Worm (Caenorhabditis elegans) whole organism, L3 larva: Measurements from ENCODE around the gene rike-1.
A peak's percentile ranks its signal among the peaks of the same experiment; 100 is the strongest.

Experiments used
- R02D3.7 ChIP-seq: fragments of 150-350 bp; optimal IDR thresholded peaks from 2 replicates; lab custom pipeline; 2014; ENCODE audit warnings: missing biosample characterization, missing genetic modification characterization
- ZK546.5 ChIP-seq: sonication (generic microtip); optimal IDR thresholded peaks from 2 replicates; lab custom pipeline; 2017; ENCODE audit warnings: missing biosample characterization, missing genetic modification characterization
- aly-2 ChIP-seq: fragments of 150-350 bp; optimal IDR thresholded peaks from 2 replicates; lab custom pipeline; 2014; ENCODE audit warnings: missing biosample characterization, missing genetic modification characterization
- ama-1 ChIP-seq: fragments of 150-350 bp; optimal IDR thresholded peaks from 2 replicates; lab custom pipeline; 2018
- ceh-16 ChIP-seq: sonication (generic microtip); optimal IDR thresholded peaks from 2 replicates; lab custom pipeline; 2017; ENCODE audit warnings: missing biosample characterization, missing genetic modification characterization
- ceh-28 ChIP-seq: fragments of 150-350 bp; optimal IDR thresholded peaks from 2 replicates; lab custom pipeline; 2014; ENCODE audit warnings: missing biosample characterization, missing genetic modification reagents, missing genetic modification characterization
- ceh-82 ChIP-seq: fragments of 150-350 bp; optimal IDR thresholded peaks from 2 replicates; lab custom pipeline; 2014; ENCODE audit warnings: missing biosample characterization, missing genetic modification characterization
- ceh-9 ChIP-seq: sonication (generic microtip); optimal IDR thresholded peaks from 2 replicates; lab custom pipeline; 2018; ENCODE audit warnings: missing biosample characterization, missing genetic modification characterization
- daf-12 ChIP-seq: fragments of 150-350 bp; optimal IDR thresholded peaks from 2 replicates; lab custom pipeline; 2014; ENCODE audit warnings: missing biosample characterization, missing genetic modification reagents, missing genetic modification characterization
- egl-5 ChIP-seq: fragments of 150-350 bp; optimal IDR thresholded peaks from 2 replicates; lab custom pipeline; 2017; ENCODE audit warnings: missing biosample characterization, missing genetic modification reagents, missing genetic modification characterization, inconsistent platforms
- elt-1 ChIP-seq: fragments of 150-350 bp; optimal IDR thresholded peaks from 2 replicates; lab custom pipeline; 2014; ENCODE audit warnings: missing biosample characterization, missing genetic modification characterization
- elt-2 ChIP-seq: sonication (generic microtip); optimal IDR thresholded peaks from 2 replicates; lab custom pipeline; 2016; ENCODE audit warnings: missing genetic modification reagents, mild to moderate bottlenecking, missing genetic modification characterization, missing compliant biosample characterization
- elt-3 ChIP-seq, 3 experiments: fragments of 150-350 bp in 1 of 3; sonication (generic microtip) in 2 of 3; optimal IDR thresholded peaks; 2 replicates in 2 of 3; 4 replicates in 1 of 3; lab custom pipeline; 2014 to 2017; ENCODE audit warnings: missing biosample characterization in 3 of 3, missing genetic modification characterization in 3 of 3
- fkh-10 ChIP-seq: sonication (generic microtip); optimal IDR thresholded peaks from 2 replicates; lab custom pipeline; 2017; ENCODE audit warnings: missing biosample characterization, missing genetic modification reagents, missing genetic modification characterization
- fos-1 ChIP-seq: fragments of 150-350 bp; optimal IDR thresholded peaks from 2 replicates; lab custom pipeline; 2014; ENCODE audit warnings: missing biosample characterization, missing genetic modification characterization
- jun-1 ChIP-seq: fragments of 150-350 bp; optimal IDR thresholded peaks from 2 replicates; lab custom pipeline; 2014; ENCODE audit warnings: missing biosample characterization, missing genetic modification reagents, missing genetic modification characterization
- lin-39 ChIP-seq: fragments of 150-350 bp; optimal IDR thresholded peaks from 2 replicates; lab custom pipeline; 2018; ENCODE audit warnings: missing biosample characterization, missing genetic modification reagents, missing genetic modification characterization
- lsy-12 ChIP-seq: sonication (generic microtip); optimal IDR thresholded peaks from 2 replicates; lab custom pipeline; 2016; ENCODE audit warnings: mild to moderate bottlenecking, missing genetic modification characterization, missing compliant biosample characterization
- nfya-1 ChIP-seq: sonication (generic microtip); optimal IDR thresholded peaks from 2 replicates; lab custom pipeline; 2017; ENCODE audit warnings: missing genetic modification characterization, mild to moderate bottlenecking, missing compliant biosample characterization, antibody characterized with exemption, moderate library complexity; ENCODE audit not compliant: insufficient read depth
- nhr-12 ChIP-seq: fragments of 150-350 bp; optimal IDR thresholded peaks from 2 replicates; lab custom pipeline; 2014; ENCODE audit warnings: missing biosample characterization, missing genetic modification characterization
- nhr-23 ChIP-seq: fragments of 150-350 bp; optimal IDR thresholded peaks from 2 replicates; lab custom pipeline; 2014; ENCODE audit warnings: missing biosample characterization, missing genetic modification reagents, missing genetic modification characterization
- nhr-25 ChIP-seq: sonication (generic microtip); optimal IDR thresholded peaks from 2 replicates; lab custom pipeline; 2017; ENCODE audit warnings: missing biosample characterization, missing genetic modification characterization
- nhr-28 ChIP-seq: fragments of 150-350 bp; optimal IDR thresholded peaks from 2 replicates; lab custom pipeline; 2014; ENCODE audit warnings: missing biosample characterization, missing genetic modification characterization
- nhr-43 ChIP-seq: sonication (generic microtip); optimal IDR thresholded peaks from 2 replicates; lab custom pipeline; 2016; ENCODE audit warnings: mild to moderate bottlenecking, missing genetic modification characterization, missing compliant biosample characterization; ENCODE audit not compliant: poor library complexity, severe bottlenecking
- nhr-77 ChIP-seq: fragments of 150-350 bp; optimal IDR thresholded peaks from 2 replicates; lab custom pipeline; 2014; ENCODE audit warnings: missing biosample characterization, missing genetic modification characterization
- pha-4 ChIP-seq: fragments of 150-350 bp; optimal IDR thresholded peaks from 2 replicates; lab custom pipeline; 2014; ENCODE audit warnings: missing biosample characterization, missing genetic modification reagents, missing genetic modification characterization
- pqm-1 ChIP-seq: fragments of 150-350 bp; optimal IDR thresholded peaks from 2 replicates; lab custom pipeline; 2017; ENCODE audit warnings: missing biosample characterization, missing genetic modification characterization, inconsistent platforms
- sea-2 ChIP-seq: fragments of 150-350 bp; sonication (generic microtip); optimal IDR thresholded peaks from 4 replicates; lab custom pipeline; 2014; ENCODE audit warnings: missing biosample characterization, missing genetic modification reagents, missing genetic modification characterization
- skn-1 ChIP-seq: fragments of 150-350 bp; optimal IDR thresholded peaks from 2 replicates; lab custom pipeline; 2014; ENCODE audit warnings: missing biosample characterization, missing genetic modification characterization
- tbx-2 ChIP-seq: sonication (generic microtip); optimal IDR thresholded peaks from 2 replicates; lab custom pipeline; 2016; ENCODE audit warnings: mild to moderate bottlenecking, missing genetic modification characterization, missing compliant biosample characterization
- unc-62 ChIP-seq: fragments of 150-350 bp; sonication (generic microtip); optimal IDR thresholded peaks from 4 replicates; lab custom pipeline; 2014; ENCODE audit warnings: missing biosample characterization, missing genetic modification reagents, missing genetic modification characterization
- zag-1 ChIP-seq: fragments of 150-350 bp; optimal IDR thresholded peaks from 2 replicates; lab custom pipeline; 2014; ENCODE audit warnings: missing biosample characterization, missing genetic modification characterization
- ztf-4 ChIP-seq: fragments of 150-350 bp; optimal IDR thresholded peaks from 2 replicates; lab custom pipeline; 2014; ENCODE audit warnings: missing biosample characterization, missing genetic modification characterization

Gene rike-1

ce11 chrV:14540932-14541331, 4.7 kb downstream of the rike-1 start:
- TF ChIP-seq zag-1 (tag; lab: Kevin White, UChicago) (no peak), pha-4 (tag; lab: Kevin White, UChicago) (peak; percentile 56)

DNA sequence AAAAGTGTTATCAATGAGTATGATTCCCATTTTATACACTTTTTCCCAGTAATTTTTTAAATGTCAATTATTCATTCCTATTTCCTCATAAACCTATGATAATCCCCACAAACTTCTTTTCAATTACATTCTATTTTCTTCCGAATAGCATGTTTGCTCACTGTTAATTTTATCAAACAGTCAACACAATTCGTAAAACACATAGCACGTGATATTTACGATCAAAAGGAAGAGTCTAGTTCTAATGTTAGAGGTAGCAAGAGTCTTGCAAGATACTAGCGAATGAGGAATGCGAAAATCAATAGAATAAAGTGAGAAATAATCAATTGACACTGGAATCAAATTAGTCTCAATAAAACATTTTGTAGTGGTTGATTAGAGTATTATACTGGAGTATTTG, 6.3 kb downstream of the rike-1 start:
- no peak for TF ChIP-seq nhr-25 (tag; lab: Kevin White, UChicago)
- peak; percentile 85 for TF ChIP-seq pha-4 (tag; lab: Kevin White, UChicago)

- TF ChIP-seq unc-62 (GFP tag; lab: Kevin White, UChicago) (no peak), jun-1 (tag; lab: Kevin White, UChicago) (no peak), R02D3.7 (tag; lab: Kevin White, UChicago) (no peak), nhr-77 (tag; lab: Kevin White, UChicago) (no peak), tbx-2 (tag; lab: Kevin White, UChicago) (no peak), nhr-28 (tag; lab: Kevin White, UChicago) (no peak), nhr-43 (no peak), fos-1 (tag; lab: Kevin White, UChicago) (no peak), lin-39 (no peak), fkh-10 (GFP tag; lab: Kevin White, UChicago) (no peak), egl-5 (tag; lab: Kevin White, UChicago) (no peak), daf-12 (tag; lab: Kevin White, UChicago) (no peak), ztf-4 (no peak)
These were observed 9.4 kb downstream of the rike-1 start, which contains the start of gene tag-191 for ce11 chrV:14536274-14536673. Gene tag-191, minus strand, starts transcription at chrV:14536374.

DNA sequence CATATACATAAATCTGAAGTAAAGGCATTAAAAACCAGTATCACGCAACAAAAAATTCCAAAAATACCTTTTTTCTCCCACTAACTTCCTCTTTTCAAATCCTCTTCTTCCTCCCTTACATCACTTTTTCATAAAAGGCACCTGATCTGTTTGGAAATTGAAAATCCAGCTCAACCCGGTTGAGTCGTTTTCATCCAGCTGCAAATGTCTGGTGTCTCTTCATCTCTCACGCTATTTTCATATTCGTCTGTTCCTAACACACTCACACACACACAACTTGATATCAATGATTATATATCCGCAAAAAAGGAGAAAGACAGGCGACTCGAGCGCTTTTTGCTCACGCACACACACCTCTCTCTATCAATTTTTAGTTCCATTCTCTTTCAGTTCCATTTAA, 13.3 kb downstream of the rike-1 start:
- TF ChIP-seq tbx-2 (tag; lab: Kevin White, UChicago) (no peak), nfya-1 (no peak), elt-2 (no peak), unc-62 (GFP tag; lab: Kevin White, UChicago) (no peak), pha-4 (tag; lab: Kevin White, UChicago) (no peak), ceh-28 (tag; lab: Kevin White, UChicago) (no peak), daf-12 (tag; lab: Kevin White, UChicago) (no peak), nhr-25 (tag; lab: Kevin White, UChicago) (no peak), sea-2 (GFP tag; lab: Kevin White, UChicago) (no peak), elt-1 (no peak), ceh-82 (tag; lab: Kevin White, UChicago) (no peak), nhr-12 (tag; lab: Kevin White, UChicago) (no peak), ZK546.5 (tag; lab: Kevin White, UChicago) (no peak), lsy-12 (tag; lab: Kevin White, UChicago) (no peak), ztf-4 (no peak), pqm-1 (tag; lab: Kevin White, UChicago) (no peak), R02D3.7 (tag; lab: Kevin White, UChicago) (no peak), ceh-16 (no peak), elt-3 (tag; optimal IDR thresholded peaks at IDR 0.05; lab: Kevin White, UChicago) (no peak)

- no peak for TF ChIP-seq ceh-28 (tag; lab: Kevin White, UChicago)
- TF ChIP-seq elt-3 (tag; optimal IDR thresholded peaks at IDR 0.05; lab: Kevin White, UChicago), result no peak
- TF ChIP-seq daf-12 (tag; lab: Kevin White, UChicago), result no peak
- no peak for TF ChIP-seq nfya-1
- no peak for TF ChIP-seq R02D3.7 (tag; lab: Kevin White, UChicago)
- TF ChIP-seq nhr-23 (tag; lab: Kevin White, UChicago), result no peak
- no peak for TF ChIP-seq ceh-9 (tag; lab: Kevin White, UChicago)
- no peak for TF ChIP-seq ama-1 (lab: Kevin White, UChicago)
- TF ChIP-seq fkh-10 (GFP tag; lab: Kevin White, UChicago), result no peak
These were observed 14.9 kb downstream of the rike-1 start, which contains the start of gene kcnl-4 for ce11 chrV:14530813-14531212. Gene kcnl-4, plus strand, starts transcription at chrV:14531113.

- TF ChIP-seq lin-39 (no peak), lsy-12 (tag; lab: Kevin White, UChicago) (no peak), zag-1 (tag; lab: Kevin White, UChicago) (no peak), sea-2 (GFP tag; lab: Kevin White, UChicago) (no peak), aly-2 (no peak), elt-3 (tag; optimal IDR thresholded peaks at IDR 0.05; lab: Kevin White, UChicago) (no peak), ztf-4 (no peak), tbx-2 (tag; lab: Kevin White, UChicago) (no peak), skn-1 (no peak)
These were observed 18.5 kb downstream of the rike-1 start for ce11 chrV:14527210-14527609.
